Worm (Caenorhabditis elegans) whole organism, L2 larva: ENCODE measurements around the gene C43H6.4.

Experiments
- ceh-16 ChIP-seq: fragments of 150-350 bp; optimal IDR thresholded peaks from 2 replicates; lab custom pipeline; 2014; ENCODE audit warnings: missing biosample characterization, missing genetic modification characterization
- gmeb-1 ChIP-seq: fragments of 150-350 bp; optimal IDR thresholded peaks from 2 replicates; lab custom pipeline; 2014; ENCODE audit warnings: missing biosample characterization, missing genetic modification characterization
- lin-11 ChIP-seq: fragments of 150-350 bp; sonication (generic microtip); optimal IDR thresholded peaks from 2 replicates; lab custom pipeline; 2014; ENCODE audit warnings: missing biosample characterization, missing genetic modification characterization, inconsistent platforms, mixed read lengths
- sma-9 ChIP-seq, 2 experiments: fragments of 150-350 bp in 1 of 2; sonication (generic microtip) in 1 of 2; optimal IDR thresholded peaks; 2 replicates each; lab custom pipeline; 2014 to 2016; ENCODE audit warnings: missing genetic modification characterization in 2 of 2, mild to moderate bottlenecking in 1 of 2, missing biosample characterization in 1 of 2, missing compliant biosample characterization in 1 of 2, missing genetic modification reagents in 1 of 2, moderate library complexity in 1 of 2
- snpc-4 ChIP-seq: fragments of 150-350 bp; optimal IDR thresholded peaks from 2 replicates; lab custom pipeline; 2014; ENCODE audit warnings: missing biosample characterization, missing genetic modification characterization
- unc-39 ChIP-seq: fragments of 150-350 bp; optimal IDR thresholded peaks from 2 replicates; lab custom pipeline; 2014; ENCODE audit warnings: missing biosample characterization, missing genetic modification characterization

DNA sequence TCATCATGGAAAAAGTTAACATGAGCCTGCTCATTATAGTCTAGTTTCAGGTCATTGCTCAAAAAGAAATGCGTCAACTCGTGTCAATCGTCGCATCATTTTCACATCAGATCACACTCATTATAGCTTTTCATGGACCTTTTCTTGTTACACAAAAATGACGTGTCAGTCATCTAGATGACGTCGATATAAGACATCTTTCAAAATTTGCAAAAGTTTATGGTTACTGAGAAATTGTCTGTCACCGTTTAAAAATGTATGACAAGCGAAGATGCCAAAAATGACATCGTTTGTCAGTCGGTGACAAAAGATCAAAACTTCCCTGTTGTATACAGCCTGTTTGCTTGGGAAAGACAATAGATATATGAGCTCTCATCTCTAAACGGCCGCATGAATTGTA is 37.3 kb downstream of the C43H6.4 start:
- TF ChIP-seq ceh-16 (no peak), sma-9 (GFP tag; optimal IDR thresholded peaks at IDR 0.05; lab: Kevin White, UChicago) (no peak), sma-9 (tag; optimal IDR thresholded peaks at IDR 0.05; lab: Kevin White, UChicago) (no peak), lin-11 (tag; lab: Kevin White, UChicago) (no peak), unc-39 (no peak), snpc-4 (no peak), gmeb-1 (tag; lab: Kevin White, UChicago) (no peak)
